Worm (Caenorhabditis elegans) whole organism, L1 larva: ENCODE data around the gene prp-18.

Source experiments
- C16A3.4 ChIP-seq: fragments of 150-350 bp; optimal IDR thresholded peaks from 2 replicates; lab custom pipeline; 2014; ENCODE audit warnings: missing biosample characterization, missing genetic modification characterization
- C34B4.2 ChIP-seq: sonication (generic microtip); optimal IDR thresholded peaks from 2 replicates; lab custom pipeline; 2017; ENCODE audit warnings: mild to moderate bottlenecking, missing genetic modification characterization, missing compliant biosample characterization
- F16B12.6 ChIP-seq: fragments of 150-350 bp; optimal IDR thresholded peaks from 2 replicates; lab custom pipeline; 2014; ENCODE audit warnings: missing biosample characterization, missing genetic modification characterization
- Y116A8C.19 ChIP-seq: sonication (generic microtip); optimal IDR thresholded peaks from 2 replicates; lab custom pipeline; 2016; ENCODE audit warnings: missing compliant biosample characterization, missing genetic modification characterization, borderline replicate concordance
- aha-1 ChIP-seq: fragments of 150-350 bp; optimal IDR thresholded peaks from 2 replicates; lab custom pipeline; 2014; ENCODE audit warnings: missing biosample characterization, missing genetic modification characterization
- blmp-1 ChIP-seq: fragments of 150-350 bp; optimal IDR thresholded peaks from 2 replicates; lab custom pipeline; 2014; ENCODE audit warnings: missing biosample characterization, missing genetic modification characterization
- dpl-1 ChIP-seq, 3 experiments: fragments of 150-350 bp in 2 of 3; sonication (generic microtip) in 1 of 3; optimal IDR thresholded peaks; 2 replicates each; lab custom pipeline; 2014 to 2017; ENCODE audit warnings: missing biosample characterization in 3 of 3, missing genetic modification characterization in 3 of 3, missing genetic modification reagents in 3 of 3
- dsc-1 ChIP-seq: sonication (generic microtip); optimal IDR thresholded peaks from 2 replicates; lab custom pipeline; 2016; ENCODE audit warnings: mild to moderate bottlenecking, missing genetic modification characterization, missing compliant biosample characterization
- efl-1 ChIP-seq, 4 experiments: fragments of 150-350 bp; optimal IDR thresholded peaks in 3 of 4; peaks in 1 of 4; 1 replicate in 1 of 4; 2 replicates in 3 of 4; lab custom pipeline; 2014; ENCODE audit warnings: missing biosample characterization in 2 of 4, missing genetic modification characterization in 2 of 4, missing genetic modification reagents in 2 of 4
- efl-3 ChIP-seq: fragments of 200-800 bp; sonication (Bioruptor generic); optimal IDR thresholded peaks from 2 replicates; lab custom pipeline; 2018; ENCODE audit warnings: mild to moderate bottlenecking, missing genetic modification characterization, missing compliant biosample characterization
- egl-27 ChIP-seq, 2 experiments: fragments of 150-350 bp in 1 of 2; sonication (generic microtip); optimal IDR thresholded peaks; 3 replicates each; lab custom pipeline; 2017 to 2018; ENCODE audit warnings: missing biosample characterization in 2 of 2, missing genetic modification characterization in 2 of 2, missing genetic modification reagents in 2 of 2
- elt-3 ChIP-seq, 6 experiments: fragments of 150-350 bp in 1 of 6; sonication (generic microtip); optimal IDR thresholded peaks; 2 replicates each; lab custom pipeline; 2017 to 2018; ENCODE audit warnings: missing biosample characterization in 6 of 6, missing genetic modification characterization in 6 of 6, inconsistent platforms in 1 of 6
- ets-5 ChIP-seq: fragments of 200-800 bp; sonication (Bioruptor generic); IDR thresholded peaks from 2 replicates; pipeline ENCODE4 v1.3.6; 2022; ENCODE audit warnings: missing genetic modification characterization, missing compliant biosample characterization
- fkh-4 ChIP-seq: sonication (generic microtip); optimal IDR thresholded peaks from 2 replicates; lab custom pipeline; 2016; ENCODE audit warnings: missing compliant biosample characterization, missing genetic modification characterization, borderline replicate concordance
- fkh-8 ChIP-seq: sonication (generic microtip); optimal IDR thresholded peaks from 2 replicates; lab custom pipeline; 2016; ENCODE audit warnings: mild to moderate bottlenecking, missing genetic modification characterization, missing compliant biosample characterization
- hlh-17 ChIP-seq: fragments of 200-800 bp; sonication (Bioruptor generic); optimal IDR thresholded peaks from 2 replicates; lab custom pipeline; 2018; ENCODE audit warnings: missing genetic modification characterization, mild to moderate bottlenecking, missing compliant biosample characterization, moderate library complexity, borderline replicate concordance
- hpl-2 ChIP-seq: fragments of 150-350 bp; optimal IDR thresholded peaks from 2 replicates; lab custom pipeline; 2014; ENCODE audit warnings: missing biosample characterization, missing genetic modification reagents, missing genetic modification characterization
- irx-1 ChIP-seq: sonication (generic microtip); optimal IDR thresholded peaks from 2 replicates; lab custom pipeline; 2016; ENCODE audit warnings: missing genetic modification characterization, missing compliant biosample characterization
- lin-14 ChIP-seq: fragments of 200-800 bp; sonication (Bioruptor generic); optimal IDR thresholded peaks from 2 replicates; lab custom pipeline; 2018; ENCODE audit warnings: mild to moderate bottlenecking, missing genetic modification characterization, moderate library complexity, missing compliant biosample characterization
- lin-15B ChIP-seq: fragments of 150-350 bp; sonication (generic microtip); optimal IDR thresholded peaks from 3 replicates; lab custom pipeline; 2014; ENCODE audit warnings: missing biosample characterization, missing genetic modification characterization
- lin-35 ChIP-seq, 2 experiments: fragments of 150-350 bp; optimal IDR thresholded peaks; 2 replicates each; lab custom pipeline; 2014; ENCODE audit warnings: missing biosample characterization in 2 of 2, missing genetic modification characterization in 2 of 2, missing genetic modification reagents in 2 of 2
- lin-39 ChIP-seq: fragments of 150-350 bp; optimal IDR thresholded peaks from 2 replicates; lab custom pipeline; 2014; ENCODE audit warnings: missing biosample characterization, missing genetic modification reagents, missing genetic modification characterization
- lsy-2 ChIP-seq, 2 experiments: fragments of 150-350 bp; optimal IDR thresholded peaks; 2 replicates each; lab custom pipeline; 2014; ENCODE audit warnings: missing biosample characterization in 2 of 2, missing genetic modification characterization in 2 of 2
- mab-9 ChIP-seq: fragments of 200-800 bp; sonication (Bioruptor generic); IDR thresholded peaks from 2 replicates; pipeline ENCODE4 v1.3.6; 2022; ENCODE audit warnings: missing genetic modification reagents, missing genetic modification characterization, missing compliant biosample characterization
- mdl-1 ChIP-seq, 2 experiments: fragments of 150-350 bp; optimal IDR thresholded peaks; 2 replicates each; lab custom pipeline; 2014 to 2017; ENCODE audit warnings: missing biosample characterization in 2 of 2, missing genetic modification characterization in 2 of 2, inconsistent platforms in 1 of 2
- mep-1 ChIP-seq: fragments of 150-350 bp; optimal IDR thresholded peaks from 2 replicates; lab custom pipeline; 2014; ENCODE audit warnings: missing biosample characterization, missing genetic modification characterization
- nhr-19 ChIP-seq: fragments of 200-800 bp; sonication (Bioruptor generic); conservative IDR thresholded peaks from 2 replicates; pipeline ENCODE4 v1.3.6; 2022; ENCODE audit warnings: missing genetic modification characterization, missing compliant biosample characterization
- nhr-47 ChIP-seq: sonication (generic microtip); optimal IDR thresholded peaks from 2 replicates; lab custom pipeline; 2016; ENCODE audit warnings: mild to moderate bottlenecking, missing genetic modification characterization, moderate library complexity, missing compliant biosample characterization
- nhr-71 ChIP-seq: sonication (generic microtip); optimal IDR thresholded peaks from 2 replicates; lab custom pipeline; 2016; ENCODE audit warnings: mild to moderate bottlenecking, missing genetic modification characterization, moderate library complexity, missing compliant biosample characterization
- nhr-84 ChIP-seq: sonication (generic microtip); optimal IDR thresholded peaks from 2 replicates; lab custom pipeline; 2017; ENCODE audit warnings: missing biosample characterization, missing genetic modification characterization
- nhr-90 ChIP-seq: sonication (generic microtip); optimal IDR thresholded peaks from 2 replicates; lab custom pipeline; 2016; ENCODE audit warnings: mild to moderate bottlenecking, missing genetic modification characterization, missing compliant biosample characterization; ENCODE audit not compliant: poor library complexity
- pag-3 ChIP-seq: sonication (generic microtip); optimal IDR thresholded peaks from 2 replicates; lab custom pipeline; 2017; ENCODE audit warnings: missing genetic modification characterization, mild to moderate bottlenecking, missing compliant biosample characterization, antibody characterized with exemption, borderline replicate concordance; ENCODE audit not compliant: insufficient read depth
- rnt-1 ChIP-seq: sonication (generic microtip); optimal IDR thresholded peaks from 2 replicates; lab custom pipeline; 2016; ENCODE audit warnings: mild to moderate bottlenecking, missing genetic modification characterization, moderate library complexity, missing compliant biosample characterization
- skn-1 ChIP-seq: fragments of 150-350 bp; optimal IDR thresholded peaks from 2 replicates; lab custom pipeline; 2014; ENCODE audit warnings: missing biosample characterization, missing genetic modification characterization
- snpc-4 ChIP-seq: fragments of 150-350 bp; optimal IDR thresholded peaks from 2 replicates; lab custom pipeline; 2014; ENCODE audit warnings: missing biosample characterization, missing genetic modification characterization
- snu-23 ChIP-seq: sonication (generic microtip); optimal IDR thresholded peaks from 2 replicates; lab custom pipeline; 2016; ENCODE audit warnings: missing genetic modification characterization, missing compliant biosample characterization
- sox-4 ChIP-seq: sonication (generic microtip); optimal IDR thresholded peaks from 2 replicates; lab custom pipeline; 2016; ENCODE audit warnings: missing genetic modification characterization, missing compliant biosample characterization
- tbx-2 ChIP-seq: sonication (generic microtip); optimal IDR thresholded peaks from 2 replicates; lab custom pipeline; 2016; ENCODE audit warnings: missing genetic modification characterization, missing compliant biosample characterization
- tlp-1 ChIP-seq: fragments of 150-350 bp; optimal IDR thresholded peaks from 2 replicates; lab custom pipeline; 2014; ENCODE audit warnings: missing biosample characterization, missing genetic modification characterization
- unc-30 ChIP-seq: sonication (generic microtip); optimal IDR thresholded peaks from 2 replicates; lab custom pipeline; 2017; ENCODE audit warnings: missing biosample characterization, missing genetic modification characterization
- xbp-1 ChIP-seq: sonication (generic microtip); optimal IDR thresholded peaks from 2 replicates; lab custom pipeline; 2016; ENCODE audit warnings: missing genetic modification characterization, missing compliant biosample characterization
- zag-1 ChIP-seq: fragments of 150-350 bp; optimal IDR thresholded peaks from 2 replicates; lab custom pipeline; 2014; ENCODE audit warnings: missing biosample characterization, missing genetic modification characterization
- ztf-11 ChIP-seq, 2 experiments: sonication (generic microtip); optimal IDR thresholded peaks; 2 replicates each; lab custom pipeline; 2016 to 2017; ENCODE audit warnings: missing genetic modification characterization in 2 of 2, missing biosample characterization in 1 of 2, missing compliant biosample characterization in 1 of 2
- ztf-4 ChIP-seq: fragments of 150-350 bp; optimal IDR thresholded peaks from 2 replicates; lab custom pipeline; 2014; ENCODE audit warnings: missing biosample characterization, missing genetic modification characterization

prp-18 gene

ce11 chrIV:9884257-9884656 lies at the start of gene prp-18, which contains the start of gene mccc-1 (continued):
- peak; percentile 25; the same call in 1 of the 2 replicates for TF ChIP-seq nhr-19 (GFP tag; lab: Robert Waterston, UW)
- TF ChIP-seq fkh-8 (tag; lab: Kevin White, UChicago), result no peak
- TF ChIP-seq lin-14 (GFP tag; lab: Kevin White, UChicago), result peak; percentile 74
- no peak for TF ChIP-seq hpl-2
- TF ChIP-seq sox-4 (tag; lab: Kevin White, UChicago), result no peak
- peak; percentile 30 for TF ChIP-seq blmp-1 (tag; lab: Kevin White, UChicago)
- TF ChIP-seq C34B4.2, result no peak
- TF ChIP-seq efl-3 (GFP tag; lab: Kevin White, UChicago), result no peak
- no peak for TF ChIP-seq tbx-2 (tag; lab: Kevin White, UChicago)
- TF ChIP-seq mep-1 (tag; lab: Kevin White, UChicago), result peak; percentile 74
- TF ChIP-seq dpl-1 (GFP tag; optimal IDR thresholded peaks at IDR 0.05; lab: Kevin White, UChicago), result peak; percentile 43 to 69 (median 60)
- no peak for TF ChIP-seq irx-1 (tag; lab: Kevin White, UChicago)
- TF ChIP-seq egl-27 (tag; optimal IDR thresholded peaks at IDR 0.05; lab: Kevin White, UChicago), result no peak
- peak; percentile 61 for TF ChIP-seq snu-23 (GFP tag; lab: Kevin White, UChicago)
- peak; percentile 48 for TF ChIP-seq dsc-1 (tag; lab: Kevin White, UChicago)
- TF ChIP-seq rnt-1 (tag; lab: Kevin White, UChicago), result peak; percentile 64
- peak; percentile 72 to 76 for TF ChIP-seq lin-35 (GFP tag; optimal IDR thresholded peaks at IDR 0.05; lab: Kevin White, UChicago)
- no peak for TF ChIP-seq pag-3 (tag; lab: Kevin White, UChicago)
- no peak for TF ChIP-seq mab-9 (GFP tag; lab: Robert Waterston, UW)
- TF ChIP-seq snpc-4, result no peak
- no peak for TF ChIP-seq ztf-4 (tag; lab: Kevin White, UChicago)
- TF ChIP-seq mdl-1 (tag; optimal IDR thresholded peaks at IDR 0.05; lab: Kevin White, UChicago), result peak in 1 of 2 experiments; percentile 16
- TF ChIP-seq aha-1 (tag; lab: Kevin White, UChicago), result no peak
- no peak for TF ChIP-seq Y116A8C.19 (tag; lab: Kevin White, UChicago)
- TF ChIP-seq zag-1, result no peak
- TF ChIP-seq nhr-84 (tag; lab: Kevin White, UChicago), result no peak
- TF ChIP-seq hlh-17 (GFP tag; lab: Kevin White, UChicago), result no peak
- TF ChIP-seq tlp-1 (tag; lab: Kevin White, UChicago), result no peak
- TF ChIP-seq ztf-11 (tag; optimal IDR thresholded peaks at IDR 0.05; lab: Kevin White, UChicago), result no peak
- no peak for TF ChIP-seq lin-39

ce11 chrIV:9933580-9933979 lies 49.4 kb upstream of the prp-18 start, which contains the start of gene spe-29:
TSS of gene spe-29 (plus strand) at chrIV:9933880.
- TF ChIP-seq fkh-4 (tag; lab: Kevin White, UChicago), result no peak
- no peak for TF ChIP-seq efl-1 (optimal IDR thresholded peaks at IDR 0.05; lab: Kevin White, UChicago)
- peak in 1 of 2 experiments; percentile 1 for TF ChIP-seq efl-1 (GFP tag; optimal IDR thresholded peaks at IDR 0.05 in 1 of 2; lab: Kevin White, UChicago)

- TF ChIP-seq lin-35 (GFP tag; optimal IDR thresholded peaks at IDR 0.05; lab: Kevin White, UChicago) (peak; percentile 62 to 79), lsy-2 (tag; optimal IDR thresholded peaks at IDR 0.05; lab: Kevin White, UChicago) (peak; percentile 34 to 83), ets-5 (no peak), snu-23 (GFP tag; lab: Kevin White, UChicago) (peak; percentile 38), irx-1 (tag; lab: Kevin White, UChicago) (no peak), unc-30 (tag; lab: Kevin White, UChicago) (no peak), mep-1 (tag; lab: Kevin White, UChicago) (peak; percentile 77), efl-1 (optimal IDR thresholded peaks at IDR 0.05; lab: Kevin White, UChicago) (peak; percentile 47 to 54), efl-1 (GFP tag; optimal IDR thresholded peaks at IDR 0.05 in 1 of 2; lab: Kevin White, UChicago) (peak; percentile 62 to 91), lin-15B (tag; lab: Kevin White, UChicago) (peak; percentile 78), nhr-90 (no peak), xbp-1 (tag; lab: Kevin White, UChicago) (peak; percentile 13), elt-3 (tag; optimal IDR thresholded peaks at IDR 0.05; lab: Kevin White, UChicago) (peak in 1 of 6 experiments; percentile 50), F16B12.6 (tag; lab: Kevin White, UChicago) (peak; percentile 3), nhr-47 (tag; lab: Kevin White, UChicago) (peak; percentile 30), skn-1 (tag; lab: Kevin White, UChicago) (peak; percentile 77), C16A3.4 (peak; percentile 67), lin-14 (GFP tag; lab: Kevin White, UChicago) (peak; percentile 58), dpl-1 (GFP tag; optimal IDR thresholded peaks at IDR 0.05; lab: Kevin White, UChicago) (peak; percentile 49 to 75 (median 52)), mab-9 (GFP tag; lab: Robert Waterston, UW) (no peak), nhr-71 (tag; lab: Kevin White, UChicago) (peak; percentile 36)
Measured at ce11 chrIV:9932055-9932454, 47.9 kb upstream of the prp-18 start, which contains the start of the genes trmt-10A and F25H8.2. TSS of gene trmt-10A (minus strand) at chrIV:9932213. TSS of gene F25H8.2 (plus strand) at chrIV:9932235.
